Fruit fly (Drosophila melanogaster): ENCODE measurements around the gene SF2.

SF2 gene

dm6 chr3R:16337053-16337385 lies 4.8 kb downstream of the SF2 start (continued):
- TF ChIP-seq CG1602 (GFP tag; optimal IDR thresholded peaks at IDR 0.05) (peak; percentile 71), HLHmδ (GFP tag; optimal IDR thresholded peaks at IDR 0.05) (no peak), kay (GFP tag; optimal IDR thresholded peaks at IDR 0.05) (no peak), Dfd (GFP tag; optimal IDR thresholded peaks at IDR 0.05) (no peak), CG2129 (GFP tag; IDR thresholded peaks at IDR 0.05; ENCODE audit: partially characterized antibody) (no peak), ind (GFP tag; optimal IDR thresholded peaks at IDR 0.05) (peak; percentile 41), pzg (GFP tag; optimal IDR thresholded peaks at IDR 0.05) (no peak), Nf-YA (GFP tag; IDR thresholded peaks at IDR 0.05) (no peak), row (GFP tag; IDR thresholded peaks at IDR 0.05) (peak; percentile 77), Xrp1 (GFP tag; IDR thresholded peaks at IDR 0.05) (peak; percentile 92), Dip3 (GFP tag; optimal IDR thresholded peaks at IDR 0.05) (no peak), Dp (GFP tag; optimal IDR thresholded peaks at IDR 0.05) (no peak), CG31388 (GFP tag; optimal IDR thresholded peaks at IDR 0.05) (no peak), stwl (tag; optimal IDR thresholded peaks at IDR 0.05) (peak; percentile 45), CG43689 (GFP tag; IDR thresholded peaks at IDR 0.05) (no peak), al (GFP tag; IDR thresholded peaks at IDR 0.05) (no peak), CG11696 (GFP tag; IDR thresholded peaks at IDR 0.05) (0 out of 2 replicates have a peak, but pooled peaks have one; percentile 35), CG13894 (tag; optimal IDR thresholded peaks at IDR 0.05) (no peak), sc (optimal IDR thresholded peaks at IDR 0.05) (no peak), sc (GFP tag; optimal IDR thresholded peaks at IDR 0.05) (no peak), CG14667 (GFP tag; IDR thresholded peaks at IDR 0.05) (0 out of 2 replicates have a peak, but pooled peaks have one; percentile 23), Myb (GFP tag; optimal IDR thresholded peaks at IDR 0.05) (peak; percentile 11), CG2199 (GFP tag; IDR thresholded peaks at IDR 0.05) (no peak), CG10431 (GFP tag; optimal IDR thresholded peaks at IDR 0.05) (no peak), Aef1 (GFP tag; IDR thresholded peaks at IDR 0.05) (no peak; the same call in 2 of the 3 replicates), tin (GFP tag; optimal IDR thresholded peaks at IDR 0.05) (peak; percentile 69), CG1647 (GFP tag; optimal IDR thresholded peaks at IDR 0.05) (peak; percentile 17), Oli (tag; optimal IDR thresholded peaks at IDR 0.05) (peak; percentile 51), CG11723 (GFP tag; optimal IDR thresholded peaks at IDR 0.05) (no peak), CG9727 (GFP tag; optimal IDR thresholded peaks at IDR 0.05) (peak; percentile 84), CG31441 (GFP tag; IDR thresholded peaks at IDR 0.05) (peak; percentile 52; the same call in 1 of the 2 replicates), CG13296 (GFP tag; optimal IDR thresholded peaks at IDR 0.05) (no peak), CG33213 (GFP tag; optimal IDR thresholded peaks at IDR 0.05) (no peak), BEAF-32 (GFP tag; optimal IDR thresholded peaks at IDR 0.05) (no peak), CG42726 (GFP tag; IDR thresholded peaks at IDR 0.05; ENCODE audit: partially characterized antibody) (no peak), CG2875 (GFP tag; optimal IDR thresholded peaks at IDR 0.05) (peak; percentile 53), CG18619 (GFP tag; optimal IDR thresholded peaks at IDR 0.05) (no peak), nom (GFP tag; optimal IDR thresholded peaks at IDR 0.05) (no peak), CG17328 (GFP tag; IDR thresholded peaks at IDR 0.05) (peak; percentile 64), ase (GFP tag; IDR thresholded peaks at IDR 0.05) (no peak), CG3407 (GFP tag; optimal IDR thresholded peaks at IDR 0.05) (no peak), disco-r (GFP tag; optimal IDR thresholded peaks at IDR 0.05) (no peak), CG4328 (GFP tag; optimal IDR thresholded peaks at IDR 0.05) (no peak), Atf6 (GFP tag; IDR thresholded peaks at IDR 0.05) (no peak), CG7928 (GFP tag; optimal IDR thresholded peaks at IDR 0.05) (no peak), Dbx (GFP tag; IDR thresholded peaks at IDR 0.05) (no peak), bsh (GFP tag; optimal IDR thresholded peaks at IDR 0.05) (peak; percentile 56 to 74), CG10979 (tag; optimal IDR thresholded peaks at IDR 0.05) (peak; percentile 83), kni (GFP tag; optimal IDR thresholded peaks at IDR 0.05) (peak; percentile 75), Hr51 (GFP tag; optimal IDR thresholded peaks at IDR 0.05) (peak; percentile 14 to 54), amos (GFP tag; IDR thresholded peaks at IDR 0.05; ENCODE audit: partially characterized antibody) (no peak)
